Fruit fly (Drosophila melanogaster) S2 (cell line): ENCODE measurements around the gene ida.

Source experiments
- CG8478 ChIP-seq: fragments of >200 bp; optimal IDR thresholded peaks from 2 replicates; lab custom pipeline; 2018
- CTCF ChIP-seq, 2 experiments: fragments of >200 bp; optimal IDR thresholded peaks; 2 replicates each; lab custom pipeline; 2018

dm6 chr3L:3951875-3952274, 46.7 kb downstream of the ida start:
- no peak for TF ChIP-seq CG8478 (lab: Kevin White, UChicago)
- no peak for TF ChIP-seq CTCF (optimal IDR thresholded peaks at IDR 0.05; lab: Kevin White, UChicago)
